Fruit fly (Drosophila melanogaster) whole organism, embryonic: ENCODE data around the gene rau.

Source experiments
- BEAF-32 ChIP-seq: fragments of 200-800 bp; sonication (Bioruptor generic); optimal IDR thresholded peaks from 3 replicates; lab custom pipeline; 2017; ENCODE audit warnings: missing biosample characterization, missing genetic modification characterization, mild to moderate bottlenecking, moderate library complexity, missing genetic modification reagents
- Blimp-1 ChIP-seq: fragments of 200-800 bp; sonication (Bioruptor generic); optimal IDR thresholded peaks from 3 replicates; lab custom pipeline; 2018; ENCODE audit warnings: missing biosample characterization, missing genetic modification characterization, mild to moderate bottlenecking, moderate library complexity, missing genetic modification reagents
- CG12299 ChIP-seq: fragments of 200-800 bp; sonication (Bioruptor generic); optimal IDR thresholded peaks from 2 replicates; lab custom pipeline; 2018; ENCODE audit warnings: missing biosample characterization, mild to moderate bottlenecking, missing genetic modification characterization
- CG14014 ChIP-seq: fragments of 200-800 bp; sonication (Bioruptor generic); IDR thresholded peaks from 2 replicates; pipeline ENCODE4 v1.3.6; 2022; ENCODE audit warnings: missing biosample characterization, missing genetic modification characterization
- CG15479 ChIP-seq: fragments of 200-800 bp; sonication (Bioruptor generic); optimal IDR thresholded peaks from 3 replicates; lab custom pipeline; 2019; ENCODE audit warnings: missing biosample characterization, mild to moderate bottlenecking, missing genetic modification characterization, moderate library complexity
- CG1832 ChIP-seq: fragments of 200-800 bp; sonication (Bioruptor generic); optimal IDR thresholded peaks from 2 replicates; lab custom pipeline; 2017; ENCODE audit warnings: missing biosample characterization, mild to moderate bottlenecking, missing genetic modification characterization, inconsistent platforms
- CG18599 ChIP-seq: fragments of 200-800 bp; sonication (Bioruptor generic); optimal IDR thresholded peaks from 3 replicates; lab custom pipeline; 2017; ENCODE audit warnings: missing biosample characterization, missing genetic modification characterization, mild to moderate bottlenecking, moderate library complexity, missing genetic modification reagents
- CG4404 ChIP-seq: fragments of 200-800 bp; sonication (Bioruptor generic); IDR thresholded peaks from 2 replicates; pipeline ENCODE4 v1.3.6; 2022; ENCODE audit warnings: missing biosample characterization, missing genetic modification characterization
- CG7357 ChIP-seq: fragments of 200-800 bp; sonication (Bioruptor generic); IDR thresholded peaks from 3 replicates; pipeline ENCODE4 v1.3.6; 2022; ENCODE audit warnings: missing biosample characterization, missing genetic modification characterization
- CG8924 ChIP-seq: fragments of 200-800 bp; optimal IDR thresholded peaks from 3 replicates; lab custom pipeline; 2019; ENCODE audit warnings: missing biosample characterization, mild to moderate bottlenecking, missing genetic modification characterization, moderate library complexity
- emc ChIP-seq: fragments of 200-800 bp; sonication (Bioruptor generic); optimal IDR thresholded peaks from 2 replicates; lab custom pipeline; 2016; ENCODE audit warnings: missing biosample characterization, missing genetic modification characterization
- klu ChIP-seq: fragments of 200-800 bp; sonication (Bioruptor generic); IDR thresholded peaks from 2 replicates; pipeline ENCODE4 v1.3.6; 2022; ENCODE audit warnings: missing biosample characterization, missing genetic modification characterization

dm6 chr2L:5886955-5887354, 7.7 kb upstream of the rau start:
- TF ChIP-seq CG7357 (GFP tag; lab: Robert Waterston, UW), result no peak
- no peak for TF ChIP-seq emc (GFP tag; lab: Kevin White, UChicago)
- TF ChIP-seq CG12299, result no peak
- no peak for TF ChIP-seq BEAF-32
- no peak for TF ChIP-seq CG1832 (GFP tag; lab: Kevin White, UChicago)
- no peak for TF ChIP-seq CG4404 (GFP tag; lab: Robert Waterston, UW)
- no peak for TF ChIP-seq Blimp-1 (GFP tag; lab: Kevin White, UChicago)
- no peak for TF ChIP-seq CG18599 (GFP tag; lab: Kevin White, UChicago)
- no peak for TF ChIP-seq CG15479 (GFP tag; lab: Kevin White, UChicago)
- no peak for TF ChIP-seq CG8924
- TF ChIP-seq CG14014 (GFP tag; lab: Robert Waterston, UW), result no peak
- no peak for TF ChIP-seq klu (GFP tag; lab: Robert Waterston, UW)
